Worm (Caenorhabditis elegans) whole organism, young adult: Measurements from ENCODE around the gene zip-7.
A peak's percentile ranks its signal among the peaks of the same experiment; 100 is the strongest.

Experiments
- B0035.1 ChIP-seq: sonication (generic microtip); optimal IDR thresholded peaks from 2 replicates; lab custom pipeline; 2016; ENCODE audit warnings: missing genetic modification characterization, mild to moderate bottlenecking, missing compliant biosample characterization, missing genotype, missing genetic modification reagents
- B0336.3 ChIP-seq: fragments of 200-800 bp; sonication (Bioruptor generic); IDR thresholded peaks from 2 replicates; pipeline ENCODE4 v1.3.6; 2022; ENCODE audit warnings: missing genetic modification characterization, missing compliant biosample characterization
- C17E4.6 ChIP-seq: fragments of 200-800 bp; sonication (Bioruptor generic); IDR thresholded peaks from 2 replicates; pipeline ENCODE4 v1.3.6; 2022; ENCODE audit warnings: missing genetic modification reagents, missing genetic modification characterization, missing compliant biosample characterization
- F22D6.2 ChIP-seq: sonication (generic microtip); optimal IDR thresholded peaks from 2 replicates; lab custom pipeline; 2016; ENCODE audit warnings: mild to moderate bottlenecking, missing genetic modification characterization, missing compliant biosample characterization
- F33H1.4 ChIP-seq: fragments of 200-800 bp; sonication (Bioruptor generic); IDR thresholded peaks from 2 replicates; pipeline ENCODE4 v1.3.6; 2022; ENCODE audit warnings: missing genetic modification reagents, missing genetic modification characterization, missing compliant biosample characterization
- F37B4.10 ChIP-seq: fragments of 200-800 bp; sonication (Bioruptor generic); IDR thresholded peaks from 2 replicates; pipeline ENCODE4 v1.3.6; 2022; ENCODE audit warnings: missing genetic modification characterization, missing compliant biosample characterization
- F39B2.1 ChIP-seq: fragments of 200-800 bp; sonication (Bioruptor generic); IDR thresholded peaks from 2 replicates; pipeline ENCODE4 v1.3.6; 2022; ENCODE audit warnings: missing genetic modification reagents, missing genetic modification characterization, missing compliant biosample characterization
- F55B11.4 ChIP-seq: sonication (generic microtip); optimal IDR thresholded peaks from 2 replicates; lab custom pipeline; 2016; ENCODE audit warnings: missing compliant biosample characterization, missing genetic modification characterization, borderline replicate concordance; ENCODE audit not compliant: insufficient read depth
- T26A5.8 ChIP-seq: sonication (generic microtip); optimal IDR thresholded peaks from 2 replicates; lab custom pipeline; 2016; ENCODE audit warnings: missing genetic modification characterization, missing compliant biosample characterization
- Y56A3A.18 ChIP-seq: fragments of 200-800 bp; sonication (Bioruptor generic); IDR thresholded peaks from 2 replicates; pipeline ENCODE4 v1.3.6; 2022; ENCODE audit warnings: missing genetic modification reagents, missing genetic modification characterization, missing compliant biosample characterization
- atf-7 ChIP-seq: sonication (generic microtip); optimal IDR thresholded peaks from 2 replicates; lab custom pipeline; 2017; ENCODE audit warnings: mild to moderate bottlenecking, missing genetic modification characterization, missing compliant biosample characterization
- bed-1 ChIP-seq: fragments of 200-800 bp; sonication (Bioruptor generic); IDR thresholded peaks from 2 replicates; pipeline ENCODE4 v1.3.6; 2022; ENCODE audit warnings: missing genetic modification reagents, missing genetic modification characterization, missing compliant biosample characterization
- cebp-2 ChIP-seq: fragments of 200-800 bp; sonication (Bioruptor generic); IDR thresholded peaks from 2 replicates; pipeline ENCODE4 v1.3.6; 2022; ENCODE audit warnings: missing genetic modification characterization, missing compliant biosample characterization
- dpl-1 ChIP-seq: fragments of 150-350 bp; optimal IDR thresholded peaks from 2 replicates; lab custom pipeline; 2014; ENCODE audit warnings: missing biosample characterization, missing genetic modification reagents, missing genetic modification characterization
- efl-1 ChIP-seq: fragments of 150-350 bp; optimal IDR thresholded peaks from 2 replicates; lab custom pipeline; 2014; ENCODE audit warnings: missing biosample characterization, missing genetic modification reagents, missing genetic modification characterization
- egl-18 ChIP-seq: fragments of 200-800 bp; sonication (Bioruptor generic); IDR thresholded peaks from 2 replicates; pipeline ENCODE4 v1.3.6; 2022; ENCODE audit warnings: missing genetic modification reagents, missing genetic modification characterization, missing compliant biosample characterization
- egl-44 ChIP-seq: fragments of 200-800 bp; sonication (Bioruptor generic); IDR thresholded peaks from 2 replicates; pipeline ENCODE4 v1.3.6; 2022; ENCODE audit warnings: missing genetic modification reagents, missing genetic modification characterization, missing compliant biosample characterization
- gei-17 ChIP-seq: fragments of 200-800 bp; sonication (Bioruptor generic); optimal IDR thresholded peaks from 2 replicates; lab custom pipeline; 2018; ENCODE audit warnings: mild to moderate bottlenecking, missing genetic modification characterization, missing compliant biosample characterization
- hsf-1 ChIP-seq: fragments of 200-800 bp; sonication (Bioruptor generic); IDR thresholded peaks from 2 replicates; pipeline ENCODE4 v1.3.6; 2022; ENCODE audit warnings: missing genetic modification reagents, missing genetic modification characterization, missing compliant biosample characterization
- lin-40 ChIP-seq: sonication (generic microtip); optimal IDR thresholded peaks from 2 replicates; lab custom pipeline; 2016; ENCODE audit warnings: missing genetic modification characterization, mild to moderate bottlenecking, missing compliant biosample characterization, missing genotype, missing genetic modification reagents
- lir-1 ChIP-seq: fragments of 200-800 bp; sonication (Bioruptor generic); conservative IDR thresholded peaks from 2 replicates; pipeline ENCODE4 v1.3.6; 2022; ENCODE audit warnings: missing genetic modification reagents, missing genetic modification characterization, missing compliant biosample characterization
- madf-8 ChIP-seq: fragments of 200-800 bp; sonication (Bioruptor generic); conservative IDR thresholded peaks from 2 replicates; pipeline ENCODE4 v1.3.6; 2022; ENCODE audit warnings: missing genetic modification reagents, missing genetic modification characterization, missing compliant biosample characterization
- mxl-1 ChIP-seq: sonication (generic microtip); optimal IDR thresholded peaks from 2 replicates; lab custom pipeline; 2016; ENCODE audit warnings: missing genetic modification characterization, missing compliant biosample characterization
- nfya-1 ChIP-seq: sonication (generic microtip); optimal IDR thresholded peaks from 2 replicates; lab custom pipeline; 2017; ENCODE audit warnings: antibody characterized with exemption, missing compliant biosample characterization, missing genetic modification characterization, borderline replicate concordance; ENCODE audit not compliant: insufficient read depth
- nhr-27 ChIP-seq: fragments of 200-800 bp; sonication (Bioruptor generic); optimal IDR thresholded peaks from 2 replicates; lab custom pipeline; 2018; ENCODE audit warnings: mild to moderate bottlenecking, missing genetic modification characterization, moderate library complexity, missing compliant biosample characterization
- rpc-1 ChIP-seq, 2 experiments: fragments of 150-350 bp in 1 of 2; sonication (generic microtip) in 1 of 2; optimal IDR thresholded peaks; 2 replicates each; lab custom pipeline; 2014 to 2018; ENCODE audit warnings: missing biosample characterization in 1 of 2, missing genetic modification characterization in 1 of 2, missing genetic modification reagents in 1 of 2, missing genotype in 1 of 2
- snpc-4 ChIP-seq, 5 experiments: fragments of 150-350 bp in 1 of 5; sonication (generic microtip) in 4 of 5; optimal IDR thresholded peaks; 2 replicates each; lab custom pipeline; 2014 to 2018; ENCODE audit warnings: missing genetic modification characterization in 5 of 5, missing biosample characterization in 3 of 5, antibody characterized with exemption in 2 of 5, mild to moderate bottlenecking in 2 of 5, missing compliant biosample characterization in 2 of 5, missing genotype in 2 of 5, moderate library complexity in 2 of 5, missing genetic modification reagents in 1 of 5
- xnd-1 ChIP-seq: sonication (generic microtip); optimal IDR thresholded peaks from 2 replicates; lab custom pipeline; 2016; ENCODE audit warnings: missing genotype, missing genetic modification reagents, missing genetic modification characterization, missing compliant biosample characterization
- zfh-2 ChIP-seq: fragments of 200-800 bp; sonication (Bioruptor generic); conservative IDR thresholded peaks from 2 replicates; pipeline ENCODE4 v1.3.6; 2022; ENCODE audit warnings: missing genetic modification reagents, missing genetic modification characterization, missing compliant biosample characterization
- zim-3 ChIP-seq: sonication (generic microtip); optimal IDR thresholded peaks from 2 replicates; lab custom pipeline; 2017; ENCODE audit warnings: mild to moderate bottlenecking, missing genetic modification characterization, moderate library complexity, missing compliant biosample characterization
- ztf-18 ChIP-seq: sonication (generic microtip); optimal IDR thresholded peaks from 2 replicates; lab custom pipeline; 2016; ENCODE audit warnings: missing genotype, mild to moderate bottlenecking, missing genetic modification characterization, missing compliant biosample characterization
- ztf-28 ChIP-seq: fragments of 200-800 bp; sonication (Bioruptor generic); IDR thresholded peaks from 2 replicates; pipeline ENCODE4 v1.3.6; 2022; ENCODE audit warnings: missing genetic modification reagents, missing genetic modification characterization, missing compliant biosample characterization
- ztf-3 ChIP-seq: fragments of 200-800 bp; sonication (Bioruptor generic); optimal IDR thresholded peaks from 2 replicates; lab custom pipeline; 2018; ENCODE audit warnings: mild to moderate bottlenecking, missing genetic modification characterization, missing compliant biosample characterization
- ztf-6 ChIP-seq: fragments of 200-800 bp; sonication (Bioruptor generic); IDR thresholded peaks from 2 replicates; pipeline ENCODE4 v1.3.6; 2022; ENCODE audit warnings: missing genetic modification reagents, missing genetic modification characterization, missing compliant biosample characterization

The zip-7 gene

DNA sequence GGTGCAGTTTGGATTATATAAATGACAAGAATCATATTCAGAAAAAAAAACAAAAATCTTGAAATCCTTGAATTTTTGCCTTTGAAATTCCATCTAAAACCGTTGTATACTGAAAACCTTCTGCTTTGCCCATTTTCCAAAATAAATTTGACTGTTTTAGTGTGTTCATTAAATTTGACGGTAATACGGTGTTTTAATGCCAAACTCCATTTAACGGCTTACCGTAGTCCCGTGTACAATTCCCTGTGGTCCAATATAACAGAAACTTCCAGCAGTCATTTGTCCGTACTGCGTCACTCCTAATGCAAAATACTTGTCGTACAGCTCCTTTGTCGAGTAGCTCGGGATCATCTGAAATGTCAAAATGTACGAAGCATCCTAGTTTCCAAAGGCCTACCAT lies 35.1 kb upstream of the zip-7 start:
- TF ChIP-seq ztf-6 (GFP tag; lab: Robert Waterston, UW) = no peak
- no peak for TF ChIP-seq C17E4.6 (GFP tag; lab: Robert Waterston, UW)
- no peak for TF ChIP-seq efl-1
- TF ChIP-seq dpl-1 = no peak
- TF ChIP-seq cebp-2 = no peak
- TF ChIP-seq F22D6.2 = no peak

DNA sequence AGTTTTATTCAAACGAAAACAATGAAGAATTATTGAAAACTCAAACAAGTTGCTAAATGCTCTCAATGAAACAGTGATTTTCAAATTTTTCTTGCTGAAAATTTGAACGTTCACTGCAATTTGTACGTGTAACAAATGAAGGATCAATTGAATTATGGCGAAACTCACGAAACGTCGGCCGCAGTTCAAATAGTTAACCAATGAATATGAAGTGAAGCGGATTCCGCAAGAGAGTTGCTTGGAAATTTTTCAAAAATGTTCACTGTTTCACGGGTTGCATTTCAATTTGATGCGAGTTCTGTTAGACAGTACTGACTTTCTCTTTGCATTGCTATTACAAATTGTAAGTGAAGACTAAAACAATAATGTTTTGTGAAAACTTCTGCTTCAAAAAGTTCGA lies 29.4 kb upstream of the zip-7 start:
- TF ChIP-seq lin-40 (tag; lab: Kevin White, UChicago) (no peak), F22D6.2 (no peak), egl-44 (GFP tag; lab: Robert Waterston, UW) (no peak), lir-1 (GFP tag; lab: Robert Waterston, UW) (no peak), snpc-4 (GFP tag; optimal IDR thresholded peaks at IDR 0.05; lab: Kevin White, UChicago) (no peak), snpc-4 (tag; optimal IDR thresholded peaks at IDR 0.05; lab: Kevin White, UChicago) (peak in 3 of 4 experiments; percentile 50 to 72 (median 72)), nhr-27 (tag; lab: Kevin White, UChicago) (no peak), rpc-1 (optimal IDR thresholded peaks at IDR 0.05; lab: Kevin White, UChicago) (no peak), rpc-1 (tag; optimal IDR thresholded peaks at IDR 0.05; lab: Kevin White, UChicago) (no peak), gei-17 (GFP tag; lab: Kevin White, UChicago) (no peak)
- TF ChIP-seq, all 124 proteins: peak for 1

DNA sequence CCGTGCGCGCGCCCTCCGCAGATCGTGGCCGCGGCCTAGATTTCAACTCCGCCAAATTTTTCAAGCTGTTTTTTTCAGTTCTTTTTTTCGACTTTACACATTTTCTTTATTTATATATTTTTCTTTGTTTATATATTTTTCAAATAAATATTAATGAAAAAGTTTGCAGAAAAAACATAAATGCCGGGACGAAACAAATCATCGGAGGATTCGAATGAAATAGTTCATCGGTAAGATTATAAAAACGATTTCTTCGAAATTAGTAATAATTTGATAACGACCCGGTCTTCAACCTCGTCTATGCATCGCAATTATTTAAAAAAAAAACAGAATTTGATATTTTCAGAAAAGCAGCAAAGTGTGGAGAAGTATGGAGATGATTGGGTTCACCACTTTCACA lies 27.9 kb upstream of the zip-7 start, which contains the start of gene Y51H4A.6:
Gene Y51H4A.6, plus strand, starts transcription at position 301 of the 400 bp plus-strand sequence.
- TF ChIP-seq mxl-1 (no peak), F39B2.1 (no peak), Y56A3A.18 (GFP tag; lab: Robert Waterston, UW) (no peak)

DNA sequence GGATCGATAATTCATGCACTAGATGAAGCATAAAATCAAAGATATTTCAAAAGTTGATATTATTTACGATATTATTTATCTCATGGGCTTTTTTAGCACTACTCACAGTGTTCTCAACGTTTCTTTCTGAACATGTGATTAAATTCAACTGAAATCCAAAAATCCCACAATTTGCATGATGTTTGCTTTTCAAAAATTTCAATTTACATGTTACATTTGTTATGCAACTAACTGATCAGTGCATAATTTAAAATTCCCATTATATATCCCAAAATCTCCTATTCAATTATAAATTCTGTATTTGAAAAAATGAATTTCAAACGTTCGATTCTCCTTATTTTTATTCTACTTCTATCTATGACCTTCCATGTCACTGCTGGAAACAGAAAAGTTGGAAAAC lies 22.9 kb upstream of the zip-7 start, which contains the start of gene Y51H4A.937:
Gene Y51H4A.937, plus strand, starts transcription at position 301 of the 400 bp plus-strand sequence.
- TF ChIP-seq zim-3 (no peak), F55B11.4 (tag; lab: Kevin White, UChicago) (no peak), xnd-1 (tag; lab: Kevin White, UChicago) (no peak), egl-18 (GFP tag; lab: Robert Waterston, UW) (no peak), B0035.1 (tag; lab: Kevin White, UChicago) (no peak), ztf-28 (GFP tag; lab: Robert Waterston, UW) (no peak), egl-44 (GFP tag; lab: Robert Waterston, UW) (no peak), zfh-2 (GFP tag; lab: Robert Waterston, UW) (no peak), snpc-4 (GFP tag; optimal IDR thresholded peaks at IDR 0.05; lab: Kevin White, UChicago) (no peak), snpc-4 (tag; optimal IDR thresholded peaks at IDR 0.05; lab: Kevin White, UChicago) (no peak), T26A5.8 (tag; lab: Kevin White, UChicago) (no peak), atf-7 (no peak), nfya-1 (no peak), madf-8 (no peak), ztf-18 (tag; lab: Kevin White, UChicago) (no peak), F37B4.10 (GFP tag; lab: Robert Waterston, UW) (no peak), F33H1.4 (GFP tag; lab: Robert Waterston, UW) (no peak)

DNA sequence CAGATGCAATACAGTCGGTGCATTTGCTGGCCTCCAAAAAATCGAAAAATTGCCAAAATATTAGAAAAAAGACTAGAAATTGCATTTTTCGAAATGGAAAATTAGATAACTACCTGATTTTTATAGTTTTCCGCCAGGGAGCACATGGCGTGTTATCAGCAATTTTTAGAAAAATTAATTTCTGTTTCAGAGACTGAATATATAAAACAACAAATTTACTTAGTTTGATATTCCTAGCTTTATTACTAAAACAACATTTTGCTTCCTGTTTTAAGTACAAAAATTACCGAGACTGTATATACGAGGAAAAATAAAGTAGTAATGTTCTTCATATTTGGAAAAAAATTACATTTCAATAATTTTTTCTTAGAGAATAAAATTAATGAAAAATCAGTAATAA lies 20.6 kb upstream of the zip-7 start, which contains the start of gene Y51H4A.5:
Gene Y51H4A.5, minus strand, starts transcription at position 101 of the 400 bp plus-strand sequence.
- no peak for TF ChIP-seq zfh-2 (GFP tag; lab: Robert Waterston, UW)
- TF ChIP-seq bed-1 (GFP tag; lab: Robert Waterston, UW) = no peak
- TF ChIP-seq B0336.3 (GFP tag; lab: Robert Waterston, UW) = no peak
- TF ChIP-seq ztf-3 (GFP tag; lab: Kevin White, UChicago) = no peak
- TF ChIP-seq snpc-4 (GFP tag; optimal IDR thresholded peaks at IDR 0.05; lab: Kevin White, UChicago) = no peak
- TF ChIP-seq snpc-4 (tag; optimal IDR thresholded peaks at IDR 0.05; lab: Kevin White, UChicago) = peak in 1 of 4 experiments; percentile 26
- TF ChIP-seq hsf-1 = no peak
